Worm (Caenorhabditis elegans) whole organism, midembryonic: ENCODE data around the gene acl-3.

ENCODE experiments used
- T22C8.4 ChIP-seq: fragments of 200-800 bp; sonication (Bioruptor generic); IDR thresholded peaks from 2 replicates; pipeline ENCODE4 v1.3.6; 2022; ENCODE audit warnings: missing genetic modification characterization, missing compliant biosample characterization
- cog-1 ChIP-seq: sonication (generic microtip); optimal IDR thresholded peaks from 2 replicates; lab custom pipeline; 2016; ENCODE audit warnings: missing genetic modification characterization, missing compliant biosample characterization
- flt-1 ChIP-seq: fragments of 200-800 bp; sonication (Bioruptor generic); IDR thresholded peaks from 2 replicates; pipeline ENCODE4 v1.3.6; 2022; ENCODE audit warnings: missing genetic modification characterization, missing compliant biosample characterization
- klf-2 ChIP-seq: fragments of 200-800 bp; sonication (Bioruptor generic); conservative IDR thresholded peaks from 2 replicates; pipeline ENCODE4 v1.3.6; 2022; ENCODE audit warnings: missing genetic modification reagents, missing genetic modification characterization, missing compliant biosample characterization
- med-1 ChIP-seq: sonication (generic microtip); optimal IDR thresholded peaks from 2 replicates; lab custom pipeline; 2017; ENCODE audit warnings: missing genetic modification characterization, mild to moderate bottlenecking, missing compliant biosample characterization, antibody characterized with exemption, missing genetic modification reagents; ENCODE audit not compliant: insufficient read depth
- ref-1 ChIP-seq: fragments of 200-800 bp; sonication (Bioruptor generic); conservative IDR thresholded peaks from 2 replicates; pipeline ENCODE4 v1.3.6; 2022; ENCODE audit warnings: missing genetic modification reagents, missing genetic modification characterization, missing compliant biosample characterization
- tab-1 ChIP-seq: fragments of 200-800 bp; sonication (Bioruptor generic); IDR thresholded peaks from 2 replicates; pipeline ENCODE4 v1.3.6; 2022; ENCODE audit warnings: missing genetic modification characterization, missing compliant biosample characterization
- ztf-23 ChIP-seq: fragments of 200-800 bp; sonication (Bioruptor generic); IDR thresholded peaks from 2 replicates; pipeline ENCODE4 v1.3.6; 2022; ENCODE audit warnings: missing genetic modification reagents, missing genetic modification characterization, missing compliant biosample characterization
- ztf-29 ChIP-seq: fragments of 200-800 bp; sonication (Bioruptor generic); IDR thresholded peaks from 2 replicates; pipeline ENCODE4 v1.3.6; 2022; ENCODE audit warnings: missing genetic modification reagents, missing genetic modification characterization, missing compliant biosample characterization

acl-3 gene

DNA sequence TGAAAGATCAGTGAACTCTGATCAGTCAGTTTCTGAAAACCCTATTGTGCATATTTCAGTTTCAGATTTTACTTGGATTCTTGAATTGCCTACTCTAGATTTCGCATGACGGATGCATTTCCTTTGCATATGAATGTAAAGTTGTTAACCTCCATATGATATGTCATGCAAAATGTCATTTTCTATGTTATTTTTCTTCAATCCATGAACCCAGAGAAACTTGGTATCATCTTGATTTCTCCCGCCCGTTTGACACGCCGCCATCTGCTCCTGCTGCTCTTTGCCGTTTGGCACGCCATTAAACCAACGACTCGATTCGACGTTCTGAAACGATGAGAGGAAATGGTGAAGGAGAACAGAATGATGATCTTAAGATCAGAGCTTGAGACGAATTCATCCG is 1.5 kb downstream of the acl-3 start:
- TF ChIP-seq T22C8.4 (GFP tag; lab: Robert Waterston, UW) (no peak), ref-1 (GFP tag; lab: Robert Waterston, UW) (no peak)

- TF ChIP-seq ztf-23 (GFP tag; lab: Robert Waterston, UW) (no peak), tab-1 (no peak), cog-1 (tag; lab: Kevin White, UChicago) (no peak), ztf-29 (no peak), ref-1 (GFP tag; lab: Robert Waterston, UW) (no peak), T22C8.4 (GFP tag; lab: Robert Waterston, UW) (no peak), flt-1 (GFP tag; lab: Robert Waterston, UW) (no peak), klf-2 (GFP tag; lab: Robert Waterston, UW) (no peak), med-1 (GFP tag; lab: Kevin White, UChicago) (no peak)
Observed at ce11 chrIV:11649031-11649430, 2.8 kb downstream of the acl-3 start, which contains the start of gene ZK809.8. Gene ZK809.8, minus strand, starts transcription at chrIV:11649064.

ce11 chrIV:11646908-11647307 is 4.9 kb downstream of the acl-3 start:
- no peak for TF ChIP-seq klf-2 (GFP tag; lab: Robert Waterston, UW)
- TF ChIP-seq cog-1 (tag; lab: Kevin White, UChicago): no peak
- no peak for TF ChIP-seq flt-1 (GFP tag; lab: Robert Waterston, UW)
- no peak for TF ChIP-seq ref-1 (GFP tag; lab: Robert Waterston, UW)
- no peak for TF ChIP-seq ztf-29
- TF ChIP-seq med-1 (GFP tag; lab: Kevin White, UChicago): no peak

DNA sequence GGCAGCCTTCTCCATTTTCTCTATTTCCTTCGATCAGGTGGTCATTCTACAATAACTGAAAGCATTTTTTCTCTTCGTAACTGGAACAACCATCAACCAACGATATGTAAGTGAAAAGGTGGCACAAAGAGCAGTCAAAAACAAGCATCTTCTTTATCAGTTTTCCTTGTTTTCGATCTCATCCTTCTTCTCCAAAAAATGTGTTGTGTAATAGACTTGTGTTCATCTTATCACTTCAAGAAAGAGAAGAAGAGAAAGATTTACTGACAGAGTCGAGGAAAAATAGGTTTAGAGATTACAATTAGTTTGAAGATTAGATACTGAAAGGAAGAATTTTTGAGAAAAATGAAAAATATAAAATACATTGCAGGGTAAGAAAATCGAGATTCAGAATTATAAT is 6.5 kb downstream of the acl-3 start:
- no peak for TF ChIP-seq tab-1
- TF ChIP-seq T22C8.4 (GFP tag; lab: Robert Waterston, UW): no peak
- no peak for TF ChIP-seq cog-1 (tag; lab: Kevin White, UChicago)
- TF ChIP-seq flt-1 (GFP tag; lab: Robert Waterston, UW): no peak
- TF ChIP-seq ref-1 (GFP tag; lab: Robert Waterston, UW): no peak
- no peak for TF ChIP-seq med-1 (GFP tag; lab: Kevin White, UChicago)
- no peak for TF ChIP-seq klf-2 (GFP tag; lab: Robert Waterston, UW)
- no peak for TF ChIP-seq ztf-29
- no peak for TF ChIP-seq ztf-23 (GFP tag; lab: Robert Waterston, UW)

DNA sequence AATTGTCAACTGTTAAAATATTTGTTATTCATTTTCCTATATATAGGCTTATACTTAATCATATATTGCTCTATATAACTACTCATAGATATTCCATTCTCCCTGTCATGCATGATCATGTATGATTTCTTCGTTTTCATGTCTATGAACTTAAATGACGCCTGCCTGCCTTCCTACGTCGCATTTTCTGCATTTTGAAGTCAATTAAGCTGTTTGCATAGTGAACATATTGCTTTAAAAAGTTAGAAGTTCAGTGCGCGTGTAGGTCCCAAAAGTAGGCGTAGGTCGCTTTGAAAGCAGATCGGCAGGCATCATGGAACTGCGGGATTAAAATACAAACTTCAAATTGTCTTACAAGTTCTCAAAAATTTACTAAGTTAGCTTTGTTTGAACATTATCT is 7.1 kb downstream of the acl-3 start:
- TF ChIP-seq ztf-29: no peak
- TF ChIP-seq tab-1: no peak
- no peak for TF ChIP-seq ztf-23 (GFP tag; lab: Robert Waterston, UW)
- no peak for TF ChIP-seq med-1 (GFP tag; lab: Kevin White, UChicago)
- TF ChIP-seq klf-2 (GFP tag; lab: Robert Waterston, UW): no peak
- no peak for TF ChIP-seq flt-1 (GFP tag; lab: Robert Waterston, UW)
- TF ChIP-seq T22C8.4 (GFP tag; lab: Robert Waterston, UW): no peak
- no peak for TF ChIP-seq cog-1 (tag; lab: Kevin White, UChicago)
- no peak for TF ChIP-seq ref-1 (GFP tag; lab: Robert Waterston, UW)

- TF ChIP-seq flt-1 (GFP tag; lab: Robert Waterston, UW) (no peak), T22C8.4 (GFP tag; lab: Robert Waterston, UW) (no peak), cog-1 (tag; lab: Kevin White, UChicago) (no peak), ref-1 (GFP tag; lab: Robert Waterston, UW) (no peak), ztf-29 (no peak), med-1 (GFP tag; lab: Kevin White, UChicago) (no peak), klf-2 (GFP tag; lab: Robert Waterston, UW) (no peak), ztf-23 (GFP tag; lab: Robert Waterston, UW) (no peak), tab-1 (no peak)
Observed at ce11 chrIV:11643829-11644228, 8.0 kb downstream of the acl-3 start, which contains the start of gene prx-2. Gene prx-2, plus strand, starts transcription at chrIV:11644129.

DNA sequence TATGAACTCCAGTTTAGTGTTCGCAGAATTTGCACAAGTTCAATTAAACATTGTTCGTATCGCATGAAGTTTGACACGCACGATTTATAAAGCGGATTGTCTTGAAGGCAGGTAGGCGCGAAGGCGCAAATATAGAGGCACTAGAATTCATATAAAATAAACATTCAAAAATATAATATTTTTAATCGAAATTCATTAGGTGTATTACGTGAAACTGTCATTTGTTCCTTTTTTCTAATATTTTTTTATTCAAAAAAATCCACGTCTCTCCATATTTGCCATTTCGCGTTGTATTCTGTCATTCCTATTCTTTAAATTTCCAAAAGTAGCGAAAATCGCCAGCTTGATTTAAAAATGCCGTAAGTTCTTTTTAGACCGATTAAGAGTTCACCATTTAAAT is 10.0 kb downstream of the acl-3 start, which contains the start of gene ZK809.1:
TSS of gene ZK809.1 (plus strand) at position 301 of the 400 bp plus-strand sequence.
- no peak for TF ChIP-seq T22C8.4 (GFP tag; lab: Robert Waterston, UW)
- no peak for TF ChIP-seq med-1 (GFP tag; lab: Kevin White, UChicago)
- TF ChIP-seq ztf-23 (GFP tag; lab: Robert Waterston, UW): no peak
- no peak for TF ChIP-seq cog-1 (tag; lab: Kevin White, UChicago)
- no peak for TF ChIP-seq ztf-29
- TF ChIP-seq klf-2 (GFP tag; lab: Robert Waterston, UW): no peak
- no peak for TF ChIP-seq flt-1 (GFP tag; lab: Robert Waterston, UW)
- TF ChIP-seq ref-1 (GFP tag; lab: Robert Waterston, UW): no peak
- no peak for TF ChIP-seq tab-1

DNA sequence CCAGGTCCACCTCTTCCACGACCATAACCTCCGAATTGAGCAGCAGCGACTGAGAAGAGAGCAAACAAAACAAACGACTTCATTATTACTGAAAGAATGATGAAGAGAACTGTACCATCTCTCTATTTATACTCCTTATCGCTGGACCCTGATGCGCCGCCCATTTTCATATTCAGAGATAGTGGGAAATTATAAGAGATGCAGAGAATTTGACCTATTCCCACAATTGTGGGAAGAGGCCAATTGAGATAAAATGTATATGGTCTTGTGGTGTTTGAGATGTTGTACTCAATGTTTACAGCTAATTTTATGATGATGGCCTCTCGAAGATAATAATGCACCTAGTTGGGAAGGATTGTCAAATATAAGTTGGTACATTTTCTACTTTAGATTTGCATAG is 10.9 kb downstream of the acl-3 start, which contains the start of gene ttr-50:
TSS of gene ttr-50 (minus strand) at position 101 of the 400 bp plus-strand sequence.
- no peak for TF ChIP-seq ztf-29
- no peak for TF ChIP-seq ref-1 (GFP tag; lab: Robert Waterston, UW)
- no peak for TF ChIP-seq cog-1 (tag; lab: Kevin White, UChicago)
- no peak for TF ChIP-seq klf-2 (GFP tag; lab: Robert Waterston, UW)
- no peak for TF ChIP-seq flt-1 (GFP tag; lab: Robert Waterston, UW)
- TF ChIP-seq T22C8.4 (GFP tag; lab: Robert Waterston, UW): no peak
- no peak for TF ChIP-seq ztf-23 (GFP tag; lab: Robert Waterston, UW)

DNA sequence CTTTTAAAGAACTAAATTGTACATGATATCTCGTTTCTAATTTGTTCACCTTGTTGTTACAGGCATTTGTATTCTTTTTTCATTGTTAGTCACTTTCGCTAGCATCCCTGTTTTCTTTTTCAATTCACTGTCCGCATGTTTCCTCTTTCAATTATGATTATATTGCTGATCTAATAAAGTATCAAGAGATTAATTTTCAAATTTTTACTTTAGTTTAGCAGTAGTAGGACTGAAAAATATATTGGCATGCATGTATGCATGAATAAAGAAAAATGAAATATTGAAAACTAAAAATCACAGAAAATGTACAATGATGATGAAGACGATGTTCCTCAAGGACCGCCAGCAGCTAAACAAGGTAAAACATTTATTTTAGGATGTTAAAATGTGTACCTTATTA is 13.8 kb downstream of the acl-3 start, which contains the start of gene rbm-17:
TSS of gene rbm-17 (plus strand) at position 301 of the 400 bp plus-strand sequence.
- TF ChIP-seq flt-1 (GFP tag; lab: Robert Waterston, UW) (no peak), klf-2 (GFP tag; lab: Robert Waterston, UW) (no peak), ztf-23 (GFP tag; lab: Robert Waterston, UW) (no peak), ztf-29 (no peak), med-1 (GFP tag; lab: Kevin White, UChicago) (no peak), T22C8.4 (GFP tag; lab: Robert Waterston, UW) (no peak), cog-1 (tag; lab: Kevin White, UChicago) (no peak), ref-1 (GFP tag; lab: Robert Waterston, UW) (no peak), tab-1 (no peak)
